Worm (Caenorhabditis elegans) whole organism, L4/young adult: Measurements from ENCODE around the gene Y48G9A.6.

ENCODE experiments used
- dao-5 ChIP-seq: sonication (generic microtip); optimal IDR thresholded peaks from 2 replicates; lab custom pipeline; 2016; ENCODE audit warnings: missing genotype, missing genetic modification characterization, moderate library complexity, missing compliant biosample characterization
- him-1 ChIP-seq: sonication (generic microtip); optimal IDR thresholded peaks from 2 replicates; lab custom pipeline; 2016; ENCODE audit warnings: missing genotype, missing genetic modification reagents, missing genetic modification characterization, missing compliant biosample characterization

- TF ChIP-seq him-1 (no peak), dao-5 (tag; lab: Kevin White, UChicago) (no peak)
These were observed 26.3 kb upstream of the Y48G9A.6 start for ce11 chrIII:2091367-2091766.
